Fruit fly (Drosophila melanogaster) ovary, adult (tissue): ENCODE data around the gene scramb2.

Experiments
- CG17801 ChIP-seq: fragments of 200-800 bp; optimal IDR thresholded peaks from 2 replicates; lab custom pipeline; 2019; ENCODE audit warnings: missing biosample characterization, mild to moderate bottlenecking, missing genetic modification characterization, moderate library complexity; ENCODE audit not compliant: partially characterized antibody

The scramb2 gene

dm6 chr3L:2994872-2995271, 51.7 kb downstream of the scramb2 start, which contains the start of gene CG2113:
CG2113 (plus strand) TSS chr3L:2995172.
- no peak for TF ChIP-seq CG17801 (GFP tag; lab: Kevin White, UChicago)
